Fruit fly (Drosophila melanogaster) whole organism, embryonic: ENCODE data around the gene gammaTub37C.

Experiments
- Atf-2 ChIP-seq: fragments of 200-800 bp; sonication (Bioruptor generic); optimal IDR thresholded peaks from 2 replicates; lab custom pipeline; 2016; ENCODE audit warnings: missing biosample characterization, missing genetic modification characterization
- Bgb ChIP-seq: fragments of 200-800 bp; sonication (Bioruptor generic); IDR thresholded peaks from 2 replicates; pipeline ENCODE4 v1.3.6; 2022; ENCODE audit warnings: missing biosample characterization, missing genetic modification characterization; ENCODE audit not compliant: partially characterized antibody
- CG11504 ChIP-seq: fragments of 200-800 bp; sonication (Bioruptor generic); optimal IDR thresholded peaks from 3 replicates; lab custom pipeline; 2019; ENCODE audit warnings: missing biosample characterization, mild to moderate bottlenecking, missing genetic modification characterization, moderate library complexity
- CG12391 ChIP-seq: fragments of 200-800 bp; sonication (Bioruptor generic); optimal IDR thresholded peaks from 3 replicates; lab custom pipeline; 2018; ENCODE audit warnings: missing biosample characterization, mild to moderate bottlenecking, missing genetic modification characterization, moderate library complexity
- CG15696 ChIP-seq: fragments of 200-800 bp; sonication (Bioruptor generic); optimal IDR thresholded peaks from 2 replicates; lab custom pipeline; 2019; ENCODE audit warnings: missing biosample characterization, mild to moderate bottlenecking, missing genetic modification characterization, moderate library complexity
- CG17361 ChIP-seq: fragments of 200-800 bp; sonication (Bioruptor generic); IDR thresholded peaks from 3 replicates; pipeline ENCODE4 v1.3.6; 2022; ENCODE audit warnings: missing biosample characterization, missing genetic modification characterization
- CG17568 ChIP-seq: fragments of 200-800 bp; sonication (Bioruptor generic); optimal IDR thresholded peaks from 2 replicates; lab custom pipeline; 2018; ENCODE audit warnings: missing biosample characterization, mild to moderate bottlenecking, missing genetic modification characterization, moderate library complexity
- CG18262 ChIP-seq: fragments of 200-800 bp; optimal IDR thresholded peaks from 3 replicates; lab custom pipeline; 2019; ENCODE audit warnings: missing biosample characterization, mild to moderate bottlenecking, missing genetic modification characterization, moderate library complexity
- CG2712 ChIP-seq: fragments of 200-800 bp; optimal IDR thresholded peaks from 3 replicates; lab custom pipeline; 2019; ENCODE audit warnings: missing biosample characterization, mild to moderate bottlenecking, missing genetic modification characterization, moderate library complexity
- CG31441 ChIP-seq: fragments of 200-800 bp; sonication (Bioruptor generic); IDR thresholded peaks from 2 replicates; pipeline ENCODE4 v1.3.6; 2022; ENCODE audit warnings: missing biosample characterization, missing genetic modification characterization
- CG4360 ChIP-seq: fragments of 200-800 bp; sonication (Bioruptor generic); IDR thresholded peaks from 2 replicates; pipeline ENCODE4 v1.3.6; 2022; ENCODE audit warnings: missing biosample characterization, missing genetic modification characterization
- CG5953 ChIP-seq: fragments of 200-800 bp; sonication (Bioruptor generic); IDR thresholded peaks from 2 replicates; pipeline ENCODE4 v1.3.6; 2022; ENCODE audit warnings: missing biosample characterization, missing genetic modification characterization
- CG6689 ChIP-seq: fragments of 200-800 bp; sonication (Bioruptor generic); IDR thresholded peaks from 2 replicates; pipeline ENCODE4 v1.3.6; 2022; ENCODE audit warnings: missing biosample characterization, missing genetic modification characterization
- CG7556 ChIP-seq: fragments of 200-800 bp; sonication (Bioruptor generic); optimal IDR thresholded peaks from 2 replicates; lab custom pipeline; 2017; ENCODE audit warnings: missing biosample characterization, mild to moderate bottlenecking, missing genetic modification characterization
- CG7839 ChIP-seq: fragments of 200-800 bp; sonication (Bioruptor generic); optimal IDR thresholded peaks from 3 replicates; lab custom pipeline; 2018; ENCODE audit warnings: missing biosample characterization, mild to moderate bottlenecking, missing genetic modification characterization, moderate library complexity
- CG9727 ChIP-seq: fragments of 200-800 bp; sonication (Bioruptor generic); optimal IDR thresholded peaks from 3 replicates; lab custom pipeline; 2017; ENCODE audit warnings: missing biosample characterization, mild to moderate bottlenecking, missing genetic modification characterization
- Dbx ChIP-seq: fragments of 200-800 bp; sonication (Bioruptor generic); IDR thresholded peaks from 3 replicates; pipeline ENCODE4 v1.3.6; 2022; ENCODE audit warnings: missing biosample characterization, missing genetic modification characterization
- Drgx ChIP-seq: fragments of 200-800 bp; sonication (Bioruptor generic); IDR thresholded peaks from 2 replicates; pipeline ENCODE4 v1.3.6; 2022; ENCODE audit warnings: missing biosample characterization, missing genetic modification characterization
- Elba2 ChIP-seq: fragments of 200-800 bp; sonication (Bioruptor generic); optimal IDR thresholded peaks from 3 replicates; lab custom pipeline; 2016; ENCODE audit warnings: missing biosample characterization, missing genetic modification characterization
- Ets65A ChIP-seq: fragments of 200-800 bp; sonication (Bioruptor generic); peaks from one replicate; lab custom pipeline; 2016; ENCODE audit warnings: missing biosample characterization, missing genetic modification characterization
- Lhr ChIP-seq: fragments of 200-800 bp; sonication (Bioruptor generic); optimal IDR thresholded peaks from 3 replicates; lab custom pipeline; 2017; ENCODE audit warnings: mild to moderate bottlenecking, missing biosample characterization, missing genetic modification reagents, missing genetic modification characterization
- Med ChIP-seq: fragments of 200-800 bp; sonication (Bioruptor generic); peaks from one replicate; lab custom pipeline; 2016; ENCODE audit warnings: missing biosample characterization, missing genetic modification characterization, mild to moderate bottlenecking, inconsistent platforms, moderate library complexity
- PHDP ChIP-seq: fragments of 200-800 bp; sonication (Bioruptor generic); optimal IDR thresholded peaks from 3 replicates; lab custom pipeline; 2018; ENCODE audit warnings: missing biosample characterization, mild to moderate bottlenecking, missing genetic modification characterization, moderate library complexity
- Xrp1 ChIP-seq: fragments of 200-800 bp; sonication (Bioruptor generic); IDR thresholded peaks from 2 replicates; pipeline ENCODE4 v1.3.6; 2022; ENCODE audit warnings: missing biosample characterization, missing genetic modification characterization
- chif ChIP-seq, 2 experiments: fragments of 200-800 bp; sonication (Bioruptor generic); optimal IDR thresholded peaks; 3 replicates each; lab custom pipeline; 2016; ENCODE audit warnings: missing biosample characterization in 2 of 2, missing genetic modification characterization in 2 of 2
- dmrt11E ChIP-seq: fragments of 200-800 bp; sonication (Bioruptor generic); optimal IDR thresholded peaks from 3 replicates; lab custom pipeline; 2018; ENCODE audit warnings: missing biosample characterization, mild to moderate bottlenecking, missing genetic modification characterization, moderate library complexity
- dmrt99B ChIP-seq: fragments of 200-800 bp; sonication (Bioruptor generic); optimal IDR thresholded peaks from 2 replicates; lab custom pipeline; 2018; ENCODE audit warnings: missing biosample characterization, mild to moderate bottlenecking, missing genetic modification characterization, moderate library complexity
- gcm ChIP-seq: fragments of 200-800 bp; sonication (Bioruptor generic); optimal IDR thresholded peaks from 2 replicates; lab custom pipeline; 2019; ENCODE audit warnings: missing biosample characterization, mild to moderate bottlenecking, missing genetic modification characterization, moderate library complexity
- gem ChIP-seq: fragments of 200-800 bp; sonication (Bioruptor generic); optimal IDR thresholded peaks from 2 replicates; lab custom pipeline; 2019; ENCODE audit warnings: missing biosample characterization, mild to moderate bottlenecking, missing genetic modification characterization, moderate library complexity
- grau ChIP-seq: fragments of 200-800 bp; optimal IDR thresholded peaks from 3 replicates; lab custom pipeline; 2019; ENCODE audit warnings: missing biosample characterization, mild to moderate bottlenecking, missing genetic modification characterization, moderate library complexity
- gro ChIP-seq: fragments of 200-800 bp; sonication (Bioruptor generic); optimal IDR thresholded peaks from 2 replicates; lab custom pipeline; 2016; ENCODE audit warnings: missing biosample characterization, missing genetic modification characterization
- hkb ChIP-seq, 2 experiments: fragments of 200-800 bp in 1 of 2; fragments of >200 bp in 1 of 2; sonication (Bioruptor generic) in 1 of 2; IDR thresholded peaks in 1 of 2; optimal IDR thresholded peaks in 1 of 2; 2 replicates each; pipeline versions ENCODE4 v1.3.6 to Lab custom; 2017 to 2022; ENCODE audit warnings: missing biosample characterization in 1 of 2, missing genetic modification characterization in 1 of 2
- lola ChIP-seq, 3 experiments: fragments of >200 bp in 2 of 3; fragments of 200-800 bp in 1 of 3; sonication (Bioruptor generic) in 1 of 3; optimal IDR thresholded peaks; 2 replicates each; lab custom pipeline; 2017 to 2019; ENCODE audit warnings: missing biosample characterization in 3 of 3, missing genetic modification characterization in 3 of 3, mild to moderate bottlenecking in 1 of 3, moderate library complexity in 1 of 3
- prd ChIP-seq, 3 experiments: fragments of >200 bp in 2 of 3; fragments of 200-800 bp in 1 of 3; sonication (Bioruptor generic) in 1 of 3; optimal IDR thresholded peaks in 2 of 3; IDR thresholded peaks in 1 of 3; 2 replicates in 2 of 3; 3 replicates in 1 of 3; pipeline versions ENCODE4 v1.3.6 to Lab custom; 2017 to 2022; ENCODE audit warnings: missing biosample characterization in 1 of 3, missing genetic modification characterization in 1 of 3
- repo ChIP-seq: fragments of 200-800 bp; sonication (Bioruptor generic); optimal IDR thresholded peaks from 2 replicates; lab custom pipeline; 2016; ENCODE audit warnings: missing biosample characterization, missing genetic modification characterization
- row ChIP-seq: fragments of 200-800 bp; sonication (Bioruptor generic); IDR thresholded peaks from 3 replicates; pipeline ENCODE4 v1.3.6; 2022; ENCODE audit warnings: missing biosample characterization, missing genetic modification characterization
- sens ChIP-seq: fragments of 200-800 bp; sonication (Bioruptor generic); peaks from one replicate; lab custom pipeline; 2016; ENCODE audit warnings: missing biosample characterization, missing genetic modification characterization
- shn ChIP-seq: fragments of 200-800 bp; sonication (Bioruptor generic); optimal IDR thresholded peaks from 3 replicates; lab custom pipeline; 2016; ENCODE audit warnings: missing biosample characterization, missing genetic modification characterization
- unpg ChIP-seq: fragments of 200-800 bp; sonication (Bioruptor generic); optimal IDR thresholded peaks from 3 replicates; lab custom pipeline; 2018; ENCODE audit warnings: missing biosample characterization, mild to moderate bottlenecking, missing genetic modification characterization, moderate library complexity
- zf30C ChIP-seq: fragments of 200-800 bp; sonication (Bioruptor generic); optimal IDR thresholded peaks from 3 replicates; lab custom pipeline; 2018; ENCODE audit warnings: missing biosample characterization, mild to moderate bottlenecking, missing genetic modification characterization

Gene gammaTub37C

DNA sequence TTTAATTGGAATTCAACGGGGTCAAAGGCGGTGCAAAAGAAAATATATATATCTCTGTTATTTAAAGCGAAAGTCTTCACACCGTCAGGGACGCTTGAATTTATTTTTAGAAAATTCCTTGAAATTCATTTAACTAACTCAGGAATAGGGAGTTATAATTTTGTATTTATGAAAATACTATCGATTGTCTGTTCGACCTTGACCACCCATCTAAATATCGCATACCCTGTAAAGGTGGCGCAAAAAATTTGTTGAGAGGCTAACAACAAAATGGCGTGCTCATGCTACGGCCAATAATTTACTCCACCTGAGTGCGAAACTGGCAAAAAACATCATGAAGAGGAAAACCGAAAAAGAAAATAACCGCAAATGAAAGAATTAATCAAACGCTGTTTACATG lies 45.0 kb upstream of the gammaTub37C start:
- TF ChIP-seq Bgb (GFP tag; lab: Robert Waterston, UW) (no peak), Ets65A (GFP tag; lab: Kevin White, UChicago) (peak; percentile 59)
- TF ChIP-seq, all 482 proteins: peak for 1

- TF ChIP-seq sens (GFP tag; lab: Kevin White, UChicago) (peak; percentile 77), dmrt11E (peak; percentile 38), Elba2 (GFP tag; lab: Kevin White, UChicago) (no peak), CG11504 (tag; lab: Kevin White, UChicago) (peak; percentile 10), CG4360 (no peak), Drgx (0 out of 2 replicates have a peak, but pooled peaks have one; percentile 11), CG17361 (GFP tag; lab: Robert Waterston, UW) (0 out of 3 replicates have a peak, but pooled peaks have one; percentile 24), grau (tag; lab: Kevin White, UChicago) (peak; percentile 2), dmrt99B (tag; lab: Kevin White, UChicago) (peak; percentile 12), Xrp1 (GFP tag; lab: Robert Waterston, UW) (peak; percentile 32), unpg (GFP tag; lab: Kevin White, UChicago) (peak; percentile 1), CG31441 (GFP tag; lab: Robert Waterston, UW) (0 out of 2 replicates have a peak, but pooled peaks have one; percentile 26), chif (GFP tag; optimal IDR thresholded peaks at IDR 0.05; lab: Kevin White, UChicago) (peak in 1 of 2 experiments; percentile 17), CG5953 (GFP tag; lab: Robert Waterston, UW) (no peak), PHDP (tag; lab: Kevin White, UChicago) (no peak), CG7556 (GFP tag; lab: Kevin White, UChicago) (peak; percentile 11), gcm (GFP tag; lab: Kevin White, UChicago) (peak; percentile 15), Atf-2 (GFP tag; lab: Kevin White, UChicago) (no peak), gem (tag; lab: Kevin White, UChicago) (peak; percentile 43), CG7839 (tag; lab: Kevin White, UChicago) (peak; percentile 5), shn (GFP tag; lab: Kevin White, UChicago) (no peak), zf30C (GFP tag; lab: Kevin White, UChicago) (peak; percentile 64), CG18262 (peak; percentile 24), CG17568 (GFP tag; lab: Kevin White, UChicago) (no peak), Ets65A (GFP tag; lab: Kevin White, UChicago) (peak; percentile 84), Lhr (GFP tag; lab: Kevin White, UChicago) (no peak), gro (GFP tag; lab: Kevin White, UChicago) (no peak), repo (no peak), CG9727 (GFP tag; lab: Kevin White, UChicago) (peak; percentile 24), lola (GFP tag; optimal IDR thresholded peaks at IDR 0.05; lab: Kevin White, UChicago) (peak in 1 of 3 experiments; percentile 10), CG15696 (tag; lab: Kevin White, UChicago) (peak; percentile 4), Dbx (GFP tag; lab: Robert Waterston, UW) (no peak), CG12391 (tag; lab: Kevin White, UChicago) (peak; percentile 18), Med (GFP tag; lab: Kevin White, UChicago) (peak; percentile 20), CG6689 (0 out of 2 replicates have a peak, but pooled peaks have one; percentile 17), hkb (optimal IDR thresholded peaks at IDR 0.05; lab: Kevin White, UChicago) (no peak), hkb (GFP tag; IDR thresholded peaks at IDR 0.05; lab: Robert Waterston, UW) (0 out of 2 replicates have a peak, but pooled peaks have one; percentile 16), prd (optimal IDR thresholded peaks at IDR 0.05; lab: Kevin White, UChicago) (no peak), prd (GFP tag; IDR thresholded peaks at IDR 0.05; lab: Robert Waterston, UW) (peak; percentile 49; the same call in 2 of the 3 replicates), CG2712 (tag; lab: Kevin White, UChicago) (peak; percentile 24), row (GFP tag; lab: Robert Waterston, UW) (peak; percentile 44; the same call in 2 of the 3 replicates)
These were observed 43.5 kb upstream of the gammaTub37C start for dm6 chr2L:19229059-19229458.
